Worm (Caenorhabditis elegans) whole organism, midembryonic: ENCODE data around the gene msp-152.

Source experiments
- cog-1 ChIP-seq: sonication (generic microtip); optimal IDR thresholded peaks from 2 replicates; lab custom pipeline; 2016; ENCODE audit warnings: missing genetic modification characterization, missing compliant biosample characterization
- ref-1 ChIP-seq: fragments of 200-800 bp; sonication (Bioruptor generic); conservative IDR thresholded peaks from 2 replicates; pipeline ENCODE4 v1.3.6; 2022; ENCODE audit warnings: missing genetic modification reagents, missing genetic modification characterization, missing compliant biosample characterization

DNA sequence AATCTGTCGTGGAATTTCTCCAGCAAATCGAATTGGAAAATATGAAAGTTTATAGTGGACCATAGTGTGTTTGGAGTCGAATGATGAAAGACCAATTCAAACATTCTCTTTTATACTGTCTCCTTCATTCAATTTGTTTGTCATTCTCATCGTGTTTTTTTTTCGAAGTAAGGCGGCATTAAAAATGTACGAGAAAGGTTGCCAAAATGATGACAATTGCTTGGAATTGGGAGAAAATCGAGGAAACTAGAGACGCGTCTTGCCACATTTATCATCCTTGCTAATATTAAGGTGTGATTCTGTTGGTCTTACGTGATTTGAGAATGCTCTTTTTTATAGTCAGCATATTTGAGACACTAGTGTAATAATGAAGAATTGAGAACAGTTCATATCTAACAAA, 2.1 kb downstream of the msp-152 start, which contains the start of gene gst-30:
- TF ChIP-seq cog-1 (tag; lab: Kevin White, UChicago) = no peak
- no peak for TF ChIP-seq ref-1 (GFP tag; lab: Robert Waterston, UW)
